Fruit fly (Drosophila melanogaster) whole organism, embryonic: ENCODE data around the gene ImpL1.

Experiments
- Bdp1 ChIP-seq: fragments of 200-800 bp; sonication (Bioruptor generic); optimal IDR thresholded peaks from 3 replicates; lab custom pipeline; 2016; ENCODE audit warnings: missing biosample characterization, missing genetic modification characterization
- Bgb ChIP-seq: fragments of 200-800 bp; sonication (Bioruptor generic); IDR thresholded peaks from 2 replicates; pipeline ENCODE4 v1.3.6; 2022; ENCODE audit warnings: missing biosample characterization, missing genetic modification characterization; ENCODE audit not compliant: partially characterized antibody
- CG10274 ChIP-seq: fragments of 200-800 bp; sonication (Bioruptor generic); optimal IDR thresholded peaks from 3 replicates; lab custom pipeline; 2017; ENCODE audit warnings: missing biosample characterization, mild to moderate bottlenecking, missing genetic modification characterization
- CG13287 ChIP-seq: fragments of 200-800 bp; sonication (Bioruptor generic); IDR thresholded peaks from 2 replicates; pipeline ENCODE4 v1.3.6; 2022; ENCODE audit warnings: missing biosample characterization, missing genetic modification characterization; ENCODE audit not compliant: partially characterized antibody
- CG14050 ChIP-seq: fragments of 200-800 bp; sonication (Bioruptor generic); IDR thresholded peaks from 3 replicates; pipeline ENCODE4 v1.3.6; 2022; ENCODE audit warnings: missing biosample characterization, missing genetic modification characterization
- CG14860 ChIP-seq: fragments of 200-800 bp; sonication (Bioruptor generic); IDR thresholded peaks from 3 replicates; pipeline ENCODE4 v1.3.6; 2022; ENCODE audit warnings: missing biosample characterization, missing genetic modification characterization; ENCODE audit not compliant: partially characterized antibody
- CG15073 ChIP-seq: fragments of 200-800 bp; sonication (Bioruptor generic); optimal IDR thresholded peaks from 2 replicates; lab custom pipeline; 2016; ENCODE audit warnings: missing biosample characterization, missing genetic modification characterization
- CG15601 ChIP-seq: fragments of 200-800 bp; sonication (Bioruptor generic); optimal IDR thresholded peaks from 3 replicates; lab custom pipeline; 2019; ENCODE audit warnings: missing biosample characterization, mild to moderate bottlenecking, missing genetic modification characterization, moderate library complexity
- CG16813 ChIP-seq: fragments of 200-800 bp; sonication (Bioruptor generic); IDR thresholded peaks from 3 replicates; pipeline ENCODE4 v1.3.6; 2022; ENCODE audit warnings: missing biosample characterization, missing genetic modification characterization; ENCODE audit not compliant: partially characterized antibody
- CG18476 ChIP-seq: fragments of 200-800 bp; sonication (Bioruptor generic); optimal IDR thresholded peaks from 2 replicates; lab custom pipeline; 2016; ENCODE audit warnings: missing biosample characterization, mild to moderate bottlenecking, missing genetic modification characterization
- CG42726 ChIP-seq: fragments of 200-800 bp; sonication (Bioruptor generic); IDR thresholded peaks from 2 replicates; pipeline ENCODE4 v1.3.6; 2022; ENCODE audit warnings: missing biosample characterization, missing genetic modification characterization; ENCODE audit not compliant: partially characterized antibody
- CG4820 ChIP-seq: fragments of 200-800 bp; sonication (Bioruptor generic); optimal IDR thresholded peaks from 3 replicates; lab custom pipeline; 2016; ENCODE audit warnings: missing biosample characterization, missing genetic modification characterization
- CG5180 ChIP-seq: fragments of 200-800 bp; sonication (Bioruptor generic); optimal IDR thresholded peaks from 3 replicates; lab custom pipeline; 2017; ENCODE audit warnings: missing biosample characterization, missing genetic modification characterization, mild to moderate bottlenecking, moderate library complexity, missing genetic modification reagents
- CG6791 ChIP-seq: fragments of 200-800 bp; sonication (Bioruptor generic); IDR thresholded peaks from 3 replicates; pipeline ENCODE4 v1.3.6; 2022; ENCODE audit warnings: missing biosample characterization, missing genetic modification characterization; ENCODE audit not compliant: partially characterized antibody
- CG7963 ChIP-seq: fragments of 200-800 bp; sonication (Bioruptor generic); IDR thresholded peaks from 3 replicates; pipeline ENCODE4 v1.3.6; 2022; ENCODE audit warnings: missing biosample characterization, missing genetic modification characterization; ENCODE audit not compliant: partially characterized antibody
- Dll ChIP-seq: fragments of 200-800 bp; sonication (Bioruptor generic); IDR thresholded peaks from 4 replicates; pipeline ENCODE4 v1.3.6; 2022; ENCODE audit warnings: missing biosample characterization, missing genetic modification characterization; ENCODE audit not compliant: partially characterized antibody
- H15 ChIP-seq: fragments of 200-800 bp; sonication (Bioruptor generic); IDR thresholded peaks from 3 replicates; pipeline ENCODE4 v1.3.6; 2022; ENCODE audit warnings: missing biosample characterization, missing genetic modification characterization
- HLH4C ChIP-seq: fragments of 200-800 bp; sonication (Bioruptor generic); IDR thresholded peaks from 3 replicates; pipeline ENCODE4 v1.3.6; 2022; ENCODE audit warnings: missing biosample characterization, missing genetic modification characterization; ENCODE audit not compliant: partially characterized antibody
- Mrtf ChIP-seq: fragments of 200-800 bp; sonication (Bioruptor generic); IDR thresholded peaks from 3 replicates; pipeline ENCODE4 v1.3.6; 2022; ENCODE audit warnings: missing biosample characterization, missing genetic modification characterization
- Opbp ChIP-seq: fragments of 200-800 bp; sonication (Bioruptor generic); IDR thresholded peaks from 3 replicates; pipeline ENCODE4 v1.3.6; 2022; ENCODE audit warnings: missing biosample characterization, missing genetic modification characterization; ENCODE audit not compliant: partially characterized antibody
- Scr ChIP-seq: fragments of 200-800 bp; sonication (Bioruptor generic); IDR thresholded peaks from 2 replicates; pipeline ENCODE4 v1.3.6; 2022; ENCODE audit warnings: missing biosample characterization, missing genetic modification characterization; ENCODE audit not compliant: partially characterized antibody
- Stat92E ChIP-seq, 3 experiments: fragments of >200 bp in 2 of 3; fragments of 200-800 bp in 1 of 3; sonication (Bioruptor generic) in 1 of 3; optimal IDR thresholded peaks; 2 replicates each; lab custom pipeline; 2017 to 2019; ENCODE audit warnings: missing biosample characterization in 3 of 3, missing genetic modification characterization in 3 of 3, mild to moderate bottlenecking in 1 of 3, moderate library complexity in 1 of 3
- amos ChIP-seq: fragments of 200-800 bp; sonication (Bioruptor generic); IDR thresholded peaks from 2 replicates; pipeline ENCODE4 v1.3.6; 2022; ENCODE audit warnings: missing biosample characterization, missing genetic modification characterization; ENCODE audit not compliant: partially characterized antibody
- ato ChIP-seq: fragments of 200-800 bp; sonication (Bioruptor generic); IDR thresholded peaks from 2 replicates; pipeline ENCODE4 v1.3.6; 2022; ENCODE audit warnings: missing biosample characterization, missing genetic modification characterization; ENCODE audit not compliant: partially characterized antibody
- bbx ChIP-seq: fragments of 200-800 bp; sonication (Bioruptor generic); IDR thresholded peaks from 2 replicates; pipeline ENCODE4 v1.3.6; 2022; ENCODE audit warnings: missing biosample characterization, missing genetic modification characterization; ENCODE audit not compliant: partially characterized antibody
- caup ChIP-seq: fragments of 200-800 bp; sonication (Bioruptor generic); optimal IDR thresholded peaks from 3 replicates; lab custom pipeline; 2017; ENCODE audit warnings: missing biosample characterization, mild to moderate bottlenecking, missing genetic modification characterization, moderate library complexity; ENCODE audit not compliant: severe bottlenecking
- eve ChIP-seq, 2 experiments: fragments of >200 bp; optimal IDR thresholded peaks; 2 replicates each; lab custom pipeline; 2017; ENCODE audit warnings: missing biosample characterization in 2 of 2, missing genetic modification characterization in 2 of 2
- exex ChIP-seq: fragments of 200-800 bp; sonication (Bioruptor generic); optimal IDR thresholded peaks from 4 replicates; lab custom pipeline; 2018; ENCODE audit warnings: missing biosample characterization, mild to moderate bottlenecking, missing genetic modification characterization, moderate library complexity
- gfzf ChIP-seq: fragments of 200-800 bp; sonication (Bioruptor generic); optimal IDR thresholded peaks from 2 replicates; lab custom pipeline; 2016; ENCODE audit warnings: missing biosample characterization, mild to moderate bottlenecking, missing genetic modification characterization, moderate library complexity
- grn ChIP-seq: fragments of 200-800 bp; sonication (Bioruptor generic); optimal IDR thresholded peaks from 3 replicates; lab custom pipeline; 2017; ENCODE audit warnings: missing biosample characterization, missing genetic modification characterization
- hb ChIP-seq: fragments of 200-800 bp; sonication (Bioruptor generic); IDR thresholded peaks from 3 replicates; pipeline ENCODE4 v1.3.6; 2022; ENCODE audit warnings: missing biosample characterization, missing genetic modification characterization; ENCODE audit not compliant: partially characterized antibody
- inv ChIP-seq: fragments of 200-800 bp; sonication (Bioruptor generic); IDR thresholded peaks from 2 replicates; pipeline ENCODE4 v1.3.6; 2022; ENCODE audit warnings: missing biosample characterization, missing genetic modification characterization; ENCODE audit not compliant: partially characterized antibody
- knrl ChIP-seq: fragments of 200-800 bp; sonication (Bioruptor generic); IDR thresholded peaks from 3 replicates; pipeline ENCODE4 v1.3.6; 2022; ENCODE audit warnings: missing biosample characterization, missing genetic modification characterization; ENCODE audit not compliant: partially characterized antibody
- mld ChIP-seq: fragments of 200-800 bp; sonication (Bioruptor generic); IDR thresholded peaks from 3 replicates; pipeline ENCODE4 v1.3.6; 2022; ENCODE audit warnings: missing biosample characterization, missing genetic modification characterization; ENCODE audit not compliant: partially characterized antibody
- nerfin-1 ChIP-seq: fragments of 200-800 bp; sonication (Bioruptor generic); optimal IDR thresholded peaks from 3 replicates; lab custom pipeline; 2019; ENCODE audit warnings: missing biosample characterization, mild to moderate bottlenecking, missing genetic modification characterization, moderate library complexity
- nerfin-2 ChIP-seq: fragments of 200-800 bp; sonication (Bioruptor generic); IDR thresholded peaks from 2 replicates; pipeline ENCODE4 v1.3.6; 2022; ENCODE audit warnings: missing biosample characterization, missing genetic modification characterization; ENCODE audit not compliant: partially characterized antibody
- sens ChIP-seq: fragments of 200-800 bp; sonication (Bioruptor generic); peaks from one replicate; lab custom pipeline; 2016; ENCODE audit warnings: missing biosample characterization, missing genetic modification characterization
- sna ChIP-seq: fragments of 200-800 bp; sonication (Bioruptor generic); IDR thresholded peaks from 2 replicates; pipeline ENCODE4 v1.3.6; 2022; ENCODE audit warnings: missing biosample characterization, missing genetic modification characterization; ENCODE audit not compliant: partially characterized antibody
- tna ChIP-seq: fragments of 200-800 bp; sonication (Bioruptor generic); IDR thresholded peaks from 2 replicates; pipeline ENCODE4 v1.3.6; 2022; ENCODE audit warnings: missing biosample characterization, missing genetic modification characterization; ENCODE audit not compliant: partially characterized antibody
- ttk ChIP-seq: fragments of 200-800 bp; sonication (Bioruptor generic); IDR thresholded peaks from 2 replicates; pipeline ENCODE4 v2.1.2; 2022; ENCODE audit warnings: missing biosample characterization, missing genetic modification characterization
- vnd ChIP-seq: fragments of 200-800 bp; sonication (Bioruptor generic); IDR thresholded peaks from 3 replicates; pipeline ENCODE4 v1.3.6; 2022; ENCODE audit warnings: missing biosample characterization, missing genetic modification characterization; ENCODE audit not compliant: partially characterized antibody
- zen2 ChIP-seq: fragments of 200-800 bp; sonication (Bioruptor generic); IDR thresholded peaks from 3 replicates; pipeline ENCODE4 v1.3.6; 2022; ENCODE audit warnings: missing biosample characterization, missing genetic modification characterization; ENCODE audit not compliant: partially characterized antibody

The ImpL1 gene

dm6 chr3L:13433522-13433921, 51.0 kb downstream of the ImpL1 start:
- no peak for TF ChIP-seq eve (GFP tag; optimal IDR thresholded peaks at IDR 0.05; lab: Kevin White, UChicago)
- peak; percentile 31; the same call in 1 of the 2 replicates for TF ChIP-seq CG13287 (GFP tag; lab: Robert Waterston, UW)
- peak; percentile 72 for TF ChIP-seq CG7963 (GFP tag; lab: Robert Waterston, UW)
- TF ChIP-seq CG16813 (GFP tag; lab: Robert Waterston, UW): peak; percentile 72
- peak; percentile 60; the same call in 1 of the 2 replicates for TF ChIP-seq CG42726 (GFP tag; lab: Robert Waterston, UW)
- peak; percentile 76; the same call in 2 of the 3 replicates for TF ChIP-seq CG6791
- TF ChIP-seq nerfin-1: no peak
- TF ChIP-seq vnd (GFP tag; lab: Robert Waterston, UW): peak; percentile 57; the same call in 2 of the 3 replicates
- no peak for TF ChIP-seq CG5180
- TF ChIP-seq Scr (GFP tag; lab: Robert Waterston, UW): peak; percentile 56
- TF ChIP-seq Mrtf: no peak
- peak; percentile 78 for TF ChIP-seq tna (GFP tag; lab: Robert Waterston, UW)
- TF ChIP-seq knrl (GFP tag; lab: Robert Waterston, UW): peak; percentile 54
- TF ChIP-seq CG15073 (GFP tag; lab: Kevin White, UChicago): no peak
- no peak for TF ChIP-seq CG4820 (GFP tag; lab: Kevin White, UChicago)
- peak; percentile 78 for TF ChIP-seq ato
- TF ChIP-seq Stat92E (GFP tag; optimal IDR thresholded peaks at IDR 0.05; lab: Kevin White, UChicago): no peak
- no peak for TF ChIP-seq H15 (GFP tag; lab: Robert Waterston, UW)
- TF ChIP-seq CG14050 (GFP tag; lab: Robert Waterston, UW): no peak
- peak; percentile 81 for TF ChIP-seq amos (GFP tag; lab: Robert Waterston, UW)
- peak; percentile 78 for TF ChIP-seq Bgb (GFP tag; lab: Robert Waterston, UW)
- peak; percentile 53 for TF ChIP-seq sens
- no peak for TF ChIP-seq caup (GFP tag; lab: Kevin White, UChicago)
- TF ChIP-seq grn (GFP tag; lab: Kevin White, UChicago): peak; percentile 65
- peak; percentile 66 for TF ChIP-seq CG14860 (GFP tag; lab: Robert Waterston, UW)
- peak; percentile 62 for TF ChIP-seq HLH4C
- TF ChIP-seq bbx (GFP tag; lab: Robert Waterston, UW): peak; percentile 79
- no peak for TF ChIP-seq ttk (GFP tag; lab: Robert Waterston, UW)
- no peak for TF ChIP-seq gfzf
- peak; percentile 84; the same call in 2 of the 3 replicates for TF ChIP-seq mld (GFP tag; lab: Robert Waterston, UW)
- peak; percentile 89 for TF ChIP-seq Opbp (GFP tag; lab: Robert Waterston, UW)
- no peak for TF ChIP-seq CG18476 (GFP tag; lab: Kevin White, UChicago)
- TF ChIP-seq inv (GFP tag; lab: Robert Waterston, UW): peak; percentile 38; the same call in 1 of the 2 replicates
- TF ChIP-seq exex (tag; lab: Kevin White, UChicago): peak; percentile 30
- TF ChIP-seq Bdp1 (GFP tag; lab: Kevin White, UChicago): peak; percentile 99
- TF ChIP-seq CG10274 (GFP tag; lab: Kevin White, UChicago): no peak
- peak; percentile 18; the same call in 1 of the 4 replicates for TF ChIP-seq Dll
- peak; percentile 43; the same call in 1 of the 3 replicates for TF ChIP-seq hb (GFP tag; lab: Robert Waterston, UW)
- peak; percentile 78 for TF ChIP-seq nerfin-2 (GFP tag; lab: Robert Waterston, UW)
- peak; percentile 47; the same call in 1 of the 3 replicates for TF ChIP-seq zen2 (GFP tag; lab: Robert Waterston, UW)
- peak; percentile 92 for TF ChIP-seq CG15601 (tag; lab: Kevin White, UChicago)
- peak; percentile 43 for TF ChIP-seq sna (GFP tag; lab: Robert Waterston, UW)
- TF ChIP-seq, all 482 proteins: peak for 28
